Worm (Caenorhabditis elegans) whole organism, L4 larva: ENCODE data around the gene his-70.

Source experiments
- ZK546.5 ChIP-seq, 2 experiments: sonication (generic microtip); optimal IDR thresholded peaks; 2 replicates each; lab custom pipeline; 2017; ENCODE audit warnings: missing biosample characterization in 2 of 2, missing genetic modification characterization in 2 of 2
- egl-27 ChIP-seq: sonication (generic microtip); optimal IDR thresholded peaks from 3 replicates; lab custom pipeline; 2017; ENCODE audit warnings: missing biosample characterization, missing genetic modification reagents, missing genetic modification characterization
- lsy-2 ChIP-seq, 2 experiments: fragments of 150-350 bp in 1 of 2; sonication (generic microtip) in 1 of 2; optimal IDR thresholded peaks; 2 replicates each; lab custom pipeline; 2014 to 2017; ENCODE audit warnings: missing biosample characterization in 2 of 2, missing genetic modification characterization in 2 of 2
- mep-1 ChIP-seq: fragments of 150-350 bp; sonication (generic microtip); optimal IDR thresholded peaks from 3 replicates; lab custom pipeline; 2014; ENCODE audit warnings: missing biosample characterization, missing genetic modification characterization
- mxl-3 ChIP-seq: fragments of 200-800 bp; sonication (Bioruptor generic); optimal IDR thresholded peaks from 2 replicates; lab custom pipeline; 2018; ENCODE audit warnings: mild to moderate bottlenecking, missing genetic modification characterization, missing compliant biosample characterization
- php-3 ChIP-seq: fragments of 200-800 bp; sonication (Bioruptor generic); IDR thresholded peaks from 2 replicates; pipeline ENCODE4 v1.3.6; 2022; ENCODE audit warnings: missing genetic modification reagents, missing genetic modification characterization, missing compliant biosample characterization
- skn-1 ChIP-seq: fragments of 150-350 bp; optimal IDR thresholded peaks from 2 replicates; lab custom pipeline; 2014; ENCODE audit warnings: missing biosample characterization, missing genetic modification characterization
- unc-39 ChIP-seq: sonication (generic microtip); optimal IDR thresholded peaks from 2 replicates; lab custom pipeline; 2017; ENCODE audit warnings: missing biosample characterization, missing genetic modification characterization
- zip-2 ChIP-seq: fragments of 150-350 bp; optimal IDR thresholded peaks from 2 replicates; lab custom pipeline; 2014; ENCODE audit warnings: missing biosample characterization, missing genetic modification characterization

- TF ChIP-seq zip-2 (no peak), skn-1 (tag; lab: Kevin White, UChicago) (no peak), lsy-2 (tag; optimal IDR thresholded peaks at IDR 0.05; lab: Kevin White, UChicago) (no peak), mep-1 (tag; lab: Kevin White, UChicago) (no peak), egl-27 (no peak), ZK546.5 (tag; optimal IDR thresholded peaks at IDR 0.05; lab: Kevin White, UChicago) (no peak), mxl-3 (GFP tag; lab: Kevin White, UChicago) (no peak), php-3 (GFP tag; lab: Robert Waterston, UW) (no peak), unc-39 (tag; lab: Kevin White, UChicago) (no peak)
Observed at ce11 chrIII:4049150-4049549, 10.8 kb downstream of the his-70 start.
